Worm (Caenorhabditis elegans) whole organism, L1 larva: ENCODE measurements around the gene T25B9.6.

Experiments used
- C04F5.9 ChIP-seq: sonication (generic microtip); optimal IDR thresholded peaks from 2 replicates; lab custom pipeline; 2016; ENCODE audit warnings: missing genetic modification characterization, missing compliant biosample characterization
- Y116A8C.19 ChIP-seq: sonication (generic microtip); optimal IDR thresholded peaks from 2 replicates; lab custom pipeline; 2016; ENCODE audit warnings: missing compliant biosample characterization, missing genetic modification characterization, borderline replicate concordance
- alr-1 ChIP-seq: fragments of 200-800 bp; sonication (Bioruptor generic); optimal IDR thresholded peaks from 2 replicates; lab custom pipeline; 2018; ENCODE audit warnings: borderline replicate concordance, mild to moderate bottlenecking, missing genetic modification characterization, missing compliant biosample characterization
- blmp-1 ChIP-seq: fragments of 150-350 bp; optimal IDR thresholded peaks from 2 replicates; lab custom pipeline; 2014; ENCODE audit warnings: missing biosample characterization, missing genetic modification characterization
- dpl-1 ChIP-seq, 3 experiments: fragments of 150-350 bp in 2 of 3; sonication (generic microtip) in 1 of 3; optimal IDR thresholded peaks; 2 replicates each; lab custom pipeline; 2014 to 2017; ENCODE audit warnings: missing biosample characterization in 3 of 3, missing genetic modification characterization in 3 of 3, missing genetic modification reagents in 3 of 3
- dsc-1 ChIP-seq: sonication (generic microtip); optimal IDR thresholded peaks from 2 replicates; lab custom pipeline; 2016; ENCODE audit warnings: mild to moderate bottlenecking, missing genetic modification characterization, missing compliant biosample characterization
- efl-1 ChIP-seq, 4 experiments: fragments of 150-350 bp; optimal IDR thresholded peaks in 3 of 4; peaks in 1 of 4; 1 replicate in 1 of 4; 2 replicates in 3 of 4; lab custom pipeline; 2014; ENCODE audit warnings: missing biosample characterization in 2 of 4, missing genetic modification characterization in 2 of 4, missing genetic modification reagents in 2 of 4
- egl-13 ChIP-seq: sonication (generic microtip); optimal IDR thresholded peaks from 2 replicates; lab custom pipeline; 2016; ENCODE audit warnings: missing genotype, missing genetic modification reagents, missing genetic modification characterization, missing compliant biosample characterization
- egl-27 ChIP-seq, 2 experiments: fragments of 150-350 bp in 1 of 2; sonication (generic microtip); optimal IDR thresholded peaks; 3 replicates each; lab custom pipeline; 2017 to 2018; ENCODE audit warnings: missing biosample characterization in 2 of 2, missing genetic modification characterization in 2 of 2, missing genetic modification reagents in 2 of 2
- elt-2 ChIP-seq: sonication (generic microtip); optimal IDR thresholded peaks from 2 replicates; lab custom pipeline; 2016; ENCODE audit warnings: missing genetic modification characterization, mild to moderate bottlenecking, inconsistent platforms, missing compliant biosample characterization, missing genetic modification reagents
- ets-5 ChIP-seq: fragments of 200-800 bp; sonication (Bioruptor generic); IDR thresholded peaks from 2 replicates; pipeline ENCODE4 v1.3.6; 2022; ENCODE audit warnings: missing genetic modification characterization, missing compliant biosample characterization
- fkh-4 ChIP-seq: sonication (generic microtip); optimal IDR thresholded peaks from 2 replicates; lab custom pipeline; 2016; ENCODE audit warnings: missing compliant biosample characterization, missing genetic modification characterization, borderline replicate concordance
- fkh-8 ChIP-seq: sonication (generic microtip); optimal IDR thresholded peaks from 2 replicates; lab custom pipeline; 2016; ENCODE audit warnings: mild to moderate bottlenecking, missing genetic modification characterization, missing compliant biosample characterization
- hlh-17 ChIP-seq: fragments of 200-800 bp; sonication (Bioruptor generic); optimal IDR thresholded peaks from 2 replicates; lab custom pipeline; 2018; ENCODE audit warnings: missing genetic modification characterization, mild to moderate bottlenecking, missing compliant biosample characterization, moderate library complexity, borderline replicate concordance
- hpl-2 ChIP-seq: fragments of 150-350 bp; optimal IDR thresholded peaks from 2 replicates; lab custom pipeline; 2014; ENCODE audit warnings: missing biosample characterization, missing genetic modification reagents, missing genetic modification characterization
- irx-1 ChIP-seq: sonication (generic microtip); optimal IDR thresholded peaks from 2 replicates; lab custom pipeline; 2016; ENCODE audit warnings: missing genetic modification characterization, missing compliant biosample characterization
- lin-13 ChIP-seq: fragments of 150-350 bp; optimal IDR thresholded peaks from 2 replicates; lab custom pipeline; 2014; ENCODE audit warnings: missing biosample characterization, missing genetic modification reagents, missing genetic modification characterization
- lin-14 ChIP-seq: fragments of 200-800 bp; sonication (Bioruptor generic); optimal IDR thresholded peaks from 2 replicates; lab custom pipeline; 2018; ENCODE audit warnings: mild to moderate bottlenecking, missing genetic modification characterization, moderate library complexity, missing compliant biosample characterization
- lin-35 ChIP-seq, 2 experiments: fragments of 150-350 bp; optimal IDR thresholded peaks; 2 replicates each; lab custom pipeline; 2014; ENCODE audit warnings: missing biosample characterization in 2 of 2, missing genetic modification characterization in 2 of 2, missing genetic modification reagents in 2 of 2
- lsy-2 ChIP-seq, 2 experiments: fragments of 150-350 bp; optimal IDR thresholded peaks; 2 replicates each; lab custom pipeline; 2014; ENCODE audit warnings: missing biosample characterization in 2 of 2, missing genetic modification characterization in 2 of 2
- mab-9 ChIP-seq: fragments of 200-800 bp; sonication (Bioruptor generic); IDR thresholded peaks from 2 replicates; pipeline ENCODE4 v1.3.6; 2022; ENCODE audit warnings: missing genetic modification reagents, missing genetic modification characterization, missing compliant biosample characterization
- mef-2 ChIP-seq: fragments of 150-350 bp; optimal IDR thresholded peaks from 2 replicates; lab custom pipeline; 2014; ENCODE audit warnings: missing biosample characterization, missing genetic modification characterization
- mep-1 ChIP-seq: fragments of 150-350 bp; optimal IDR thresholded peaks from 2 replicates; lab custom pipeline; 2014; ENCODE audit warnings: missing biosample characterization, missing genetic modification characterization
- nhr-12 ChIP-seq: sonication (generic microtip); optimal IDR thresholded peaks from 2 replicates; lab custom pipeline; 2017; ENCODE audit warnings: missing biosample characterization, missing genetic modification characterization
- nhr-19 ChIP-seq: fragments of 200-800 bp; sonication (Bioruptor generic); conservative IDR thresholded peaks from 2 replicates; pipeline ENCODE4 v1.3.6; 2022; ENCODE audit warnings: missing genetic modification characterization, missing compliant biosample characterization
- nhr-20 ChIP-seq: sonication (generic microtip); optimal IDR thresholded peaks from 2 replicates; lab custom pipeline; 2016; ENCODE audit warnings: mild to moderate bottlenecking, missing genetic modification characterization, missing compliant biosample characterization
- nhr-47 ChIP-seq: sonication (generic microtip); optimal IDR thresholded peaks from 2 replicates; lab custom pipeline; 2016; ENCODE audit warnings: mild to moderate bottlenecking, missing genetic modification characterization, moderate library complexity, missing compliant biosample characterization
- nhr-71 ChIP-seq: sonication (generic microtip); optimal IDR thresholded peaks from 2 replicates; lab custom pipeline; 2016; ENCODE audit warnings: mild to moderate bottlenecking, missing genetic modification characterization, moderate library complexity, missing compliant biosample characterization
- nhr-76 ChIP-seq: sonication (generic microtip); optimal IDR thresholded peaks from 2 replicates; lab custom pipeline; 2017; ENCODE audit warnings: missing biosample characterization, missing genetic modification characterization
- nhr-77 ChIP-seq: fragments of 150-350 bp; optimal IDR thresholded peaks from 2 replicates; lab custom pipeline; 2014; ENCODE audit warnings: missing biosample characterization, missing genetic modification characterization
- nhr-85 ChIP-seq: sonication (generic microtip); peaks from one replicate; lab custom pipeline; 2016; ENCODE audit warnings: missing genetic modification characterization, inconsistent platforms, missing compliant biosample characterization
- nhr-90 ChIP-seq: sonication (generic microtip); optimal IDR thresholded peaks from 2 replicates; lab custom pipeline; 2016; ENCODE audit warnings: mild to moderate bottlenecking, missing genetic modification characterization, missing compliant biosample characterization; ENCODE audit not compliant: poor library complexity
- skn-1 ChIP-seq: fragments of 150-350 bp; optimal IDR thresholded peaks from 2 replicates; lab custom pipeline; 2014; ENCODE audit warnings: missing biosample characterization, missing genetic modification characterization
- snpc-4 ChIP-seq: fragments of 150-350 bp; optimal IDR thresholded peaks from 2 replicates; lab custom pipeline; 2014; ENCODE audit warnings: missing biosample characterization, missing genetic modification characterization
- snu-23 ChIP-seq: sonication (generic microtip); optimal IDR thresholded peaks from 2 replicates; lab custom pipeline; 2016; ENCODE audit warnings: missing genetic modification characterization, missing compliant biosample characterization
- swsn-7 ChIP-seq: sonication (generic microtip); optimal IDR thresholded peaks from 2 replicates; lab custom pipeline; 2016; ENCODE audit warnings: missing genetic modification characterization, missing compliant biosample characterization
- unc-30 ChIP-seq: sonication (generic microtip); optimal IDR thresholded peaks from 2 replicates; lab custom pipeline; 2017; ENCODE audit warnings: missing biosample characterization, missing genetic modification characterization
- unc-98 ChIP-seq: fragments of 200-800 bp; sonication (Bioruptor generic); IDR thresholded peaks from 2 replicates; pipeline ENCODE4 v1.3.6; 2022; ENCODE audit warnings: missing genetic modification characterization, missing compliant biosample characterization
- vab-15 ChIP-seq: sonication (generic microtip); optimal IDR thresholded peaks from 2 replicates; lab custom pipeline; 2017; ENCODE audit warnings: missing genotype, mild to moderate bottlenecking, missing genetic modification characterization, missing compliant biosample characterization
- xbp-1 ChIP-seq: sonication (generic microtip); optimal IDR thresholded peaks from 2 replicates; lab custom pipeline; 2016; ENCODE audit warnings: missing genetic modification characterization, missing compliant biosample characterization

T25B9.6 gene

DNA sequence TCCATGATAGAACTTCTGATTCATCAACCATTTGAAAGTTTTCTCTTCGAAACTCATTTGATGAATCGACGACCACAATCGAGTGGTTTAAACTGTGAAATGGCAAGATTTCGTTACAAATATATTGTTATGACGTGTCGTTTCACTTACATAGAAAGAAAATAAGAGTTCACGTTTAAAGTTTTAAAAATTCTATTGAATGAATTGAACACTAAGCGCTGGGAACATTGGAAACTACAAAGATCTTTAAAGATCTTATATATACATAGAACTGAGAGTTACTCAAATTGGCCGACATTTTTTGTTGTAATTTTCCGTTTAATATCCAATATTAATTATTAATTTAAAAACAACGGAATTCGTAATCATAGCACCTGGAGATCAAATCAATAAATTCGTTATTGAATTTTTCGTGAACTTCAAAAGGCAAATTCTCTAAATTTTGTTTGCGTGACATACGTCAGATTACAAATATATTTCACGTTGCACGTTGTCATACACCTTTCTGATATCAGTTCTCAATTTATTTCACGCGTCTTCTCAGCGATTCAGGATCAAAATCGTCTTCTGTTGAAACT, at the start of gene T25B9.6, which contains the start of gene T25B9.4:
TSS of gene T25B9.6 (plus strand) at position 528 of the 578 bp plus-strand sequence.
TSS of gene T25B9.4 (minus strand) at position 101 of the 578 bp plus-strand sequence.
- TF ChIP-seq snpc-4 (tag; lab: Kevin White, UChicago) (no peak), nhr-19 (GFP tag; lab: Robert Waterston, UW) (no peak), egl-13 (no peak), mab-9 (GFP tag; lab: Robert Waterston, UW) (no peak), nhr-47 (tag; lab: Kevin White, UChicago) (no peak), hlh-17 (GFP tag; lab: Kevin White, UChicago) (no peak), dpl-1 (GFP tag; optimal IDR thresholded peaks at IDR 0.05; lab: Kevin White, UChicago) (no peak), irx-1 (no peak)

- TF ChIP-seq swsn-7 = no peak
- TF ChIP-seq fkh-4 (tag; lab: Kevin White, UChicago) = no peak
- TF ChIP-seq lsy-2 (tag; optimal IDR thresholded peaks at IDR 0.05; lab: Kevin White, UChicago) = no peak
- no peak for TF ChIP-seq efl-1 (optimal IDR thresholded peaks at IDR 0.05; lab: Kevin White, UChicago)
- peak in 1 of 2 experiments; percentile 75 for TF ChIP-seq efl-1 (GFP tag; optimal IDR thresholded peaks at IDR 0.05 in 1 of 2; lab: Kevin White, UChicago)
Measured at ce11 chrIV:10711729-10712128, 46.2 kb upstream of the T25B9.6 start, which contains the start of gene glb-21. TSS of gene glb-21 (minus strand) at chrIV:10711794.

ce11 chrIV:10714594-10714993, 43.3 kb upstream of the T25B9.6 start:
- no peak for TF ChIP-seq alr-1
- no peak for TF ChIP-seq unc-98 (GFP tag; lab: Robert Waterston, UW)
- TF ChIP-seq fkh-8 (tag; lab: Kevin White, UChicago) = peak; percentile 42
- no peak for TF ChIP-seq egl-27 (tag; optimal IDR thresholded peaks at IDR 0.05; lab: Kevin White, UChicago)
- TF ChIP-seq xbp-1 = peak; percentile 20
- peak; percentile 23 for TF ChIP-seq swsn-7
- TF ChIP-seq nhr-20 (tag; lab: Kevin White, UChicago) = peak; percentile 58
- TF ChIP-seq lin-14 (GFP tag; lab: Kevin White, UChicago) = peak; percentile 75
- no peak for TF ChIP-seq dsc-1 (tag; lab: Kevin White, UChicago)
- TF ChIP-seq snu-23 (GFP tag; lab: Kevin White, UChicago) = peak; percentile 60
- no peak for TF ChIP-seq skn-1 (tag; lab: Kevin White, UChicago)
- no peak for TF ChIP-seq nhr-76 (tag; lab: Kevin White, UChicago)
- TF ChIP-seq C04F5.9 (tag; lab: Kevin White, UChicago) = no peak
- TF ChIP-seq unc-30 (tag; lab: Kevin White, UChicago) = no peak
- peak; percentile 15 to 33 for TF ChIP-seq lsy-2 (tag; optimal IDR thresholded peaks at IDR 0.05; lab: Kevin White, UChicago)
- TF ChIP-seq nhr-47 (tag; lab: Kevin White, UChicago) = peak; percentile 10
- TF ChIP-seq dpl-1 (GFP tag; optimal IDR thresholded peaks at IDR 0.05; lab: Kevin White, UChicago) = peak; percentile 7 to 13 (median 12)
- TF ChIP-seq nhr-90 (tag; lab: Kevin White, UChicago) = peak; percentile 22
- no peak for TF ChIP-seq lin-13 (GFP tag; lab: Kevin White, UChicago)
- TF ChIP-seq lin-35 (GFP tag; optimal IDR thresholded peaks at IDR 0.05; lab: Kevin White, UChicago) = peak in 1 of 2 experiments; percentile 46
- TF ChIP-seq mep-1 (tag; lab: Kevin White, UChicago) = peak; percentile 59
- no peak for TF ChIP-seq nhr-12 (tag; lab: Kevin White, UChicago)
- peak; percentile 57 for TF ChIP-seq blmp-1 (tag; lab: Kevin White, UChicago)
- no peak for TF ChIP-seq mef-2 (tag; lab: Kevin White, UChicago)
- TF ChIP-seq nhr-71 (tag; lab: Kevin White, UChicago) = peak; percentile 45
- no peak for TF ChIP-seq ets-5
- TF ChIP-seq hpl-2 = no peak
- no peak for TF ChIP-seq elt-2 (tag; lab: Kevin White, UChicago)
- no peak for TF ChIP-seq vab-15
- TF ChIP-seq nhr-77 (tag; lab: Kevin White, UChicago) = peak; percentile 28
- TF ChIP-seq Y116A8C.19 (tag; lab: Kevin White, UChicago) = no peak
- TF ChIP-seq efl-1 (optimal IDR thresholded peaks at IDR 0.05; lab: Kevin White, UChicago) = peak; percentile 23 to 29
- TF ChIP-seq efl-1 (GFP tag; optimal IDR thresholded peaks at IDR 0.05 in 1 of 2; lab: Kevin White, UChicago) = peak; percentile 0 to 89
- peak; percentile 68 for TF ChIP-seq nhr-85
